Fruit fly (Drosophila melanogaster) whole organism, prepupa: ENCODE results near the gene CG43203.

Source experiments
- Blimp-1 ChIP-seq: fragments of 200-800 bp; sonication (Bioruptor generic); optimal IDR thresholded peaks from 3 replicates; lab custom pipeline; 2017; ENCODE audit warnings: missing biosample characterization, missing genetic modification characterization, mild to moderate bottlenecking, moderate library complexity, missing genetic modification reagents
- CG10669 ChIP-seq: fragments of 200-800 bp; sonication (Bioruptor generic); optimal IDR thresholded peaks from 3 replicates; lab custom pipeline; 2018; ENCODE audit warnings: missing biosample characterization, mild to moderate bottlenecking, missing genetic modification characterization, moderate library complexity
- CG3032 ChIP-seq: fragments of 200-800 bp; optimal IDR thresholded peaks from 2 replicates; lab custom pipeline; 2019; ENCODE audit warnings: missing biosample characterization, mild to moderate bottlenecking, missing genetic modification characterization, moderate library complexity

dm6 chr3R:19321457-19322172 is 32.2 kb upstream of the CG43203 start:
- TF ChIP-seq CG10669 (GFP tag; lab: Kevin White, UChicago) (peak; percentile 80), Blimp-1 (GFP tag; lab: Kevin White, UChicago) (peak; percentile 58), CG3032 (tag; lab: Kevin White, UChicago) (peak; percentile 80)
